Worm (Caenorhabditis elegans) whole organism, early embryonic: ENCODE measurements around the gene grl-25.

Experiments
- B0310.2 ChIP-seq: sonication (generic microtip); optimal IDR thresholded peaks from 2 replicates; lab custom pipeline; 2016; ENCODE audit warnings: mild to moderate bottlenecking, missing genetic modification characterization, missing compliant biosample characterization
- aly-1 ChIP-seq: sonication (generic microtip); optimal IDR thresholded peaks from 2 replicates; lab custom pipeline; 2016; ENCODE audit warnings: missing genetic modification characterization, missing compliant biosample characterization
- ama-1 ChIP-seq: fragments of 150-350 bp; optimal IDR thresholded peaks from 2 replicates; lab custom pipeline; 2014
- hmg-4 ChIP-seq: fragments of 200-800 bp; sonication (Bioruptor generic); optimal IDR thresholded peaks from 2 replicates; lab custom pipeline; 2018; ENCODE audit warnings: mild to moderate bottlenecking, missing genetic modification characterization, missing compliant biosample characterization
- tra-4 ChIP-seq: sonication (generic microtip); optimal IDR thresholded peaks from 2 replicates; lab custom pipeline; 2017; ENCODE audit warnings: missing genetic modification characterization, missing compliant biosample characterization

DNA sequence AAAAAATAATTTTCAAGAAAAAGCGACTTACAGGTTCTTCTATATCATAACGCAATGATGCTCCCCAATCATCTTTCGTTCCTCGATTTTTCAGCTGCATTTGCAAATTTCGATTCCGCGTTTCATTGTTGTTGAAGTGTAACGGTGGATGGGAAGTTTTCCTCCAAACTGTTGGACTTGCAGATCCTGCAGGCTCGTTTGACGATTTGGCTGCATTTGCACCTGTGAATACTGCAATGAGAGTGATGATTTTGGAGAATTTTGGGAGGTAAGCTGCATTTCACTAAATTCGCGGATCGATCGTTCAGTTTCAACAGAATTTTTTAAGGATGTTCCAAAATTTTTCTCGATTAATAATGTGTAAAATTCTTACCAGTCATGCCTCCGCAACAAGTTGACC is 18.8 kb downstream of the grl-25 start:
- TF ChIP-seq ama-1 (lab: Kevin White, UChicago) = no peak
- no peak for TF ChIP-seq B0310.2 (tag; lab: Kevin White, UChicago)
- TF ChIP-seq tra-4 (tag; lab: Kevin White, UChicago) = no peak
- no peak for TF ChIP-seq aly-1 (tag; lab: Kevin White, UChicago)
- no peak for TF ChIP-seq hmg-4
